Worm (Caenorhabditis elegans) whole organism, midembryonic: Measurements from ENCODE around the gene cutl-21.
A peak's percentile ranks its signal among the peaks of the same experiment; 100 is the strongest.

ENCODE experiments used
- T22C8.4 ChIP-seq: fragments of 200-800 bp; sonication (Bioruptor generic); IDR thresholded peaks from 2 replicates; pipeline ENCODE4 v1.3.6; 2022; ENCODE audit warnings: missing genetic modification characterization, missing compliant biosample characterization
- cog-1 ChIP-seq: sonication (generic microtip); optimal IDR thresholded peaks from 2 replicates; lab custom pipeline; 2016; ENCODE audit warnings: missing genetic modification characterization, missing compliant biosample characterization
- flt-1 ChIP-seq: fragments of 200-800 bp; sonication (Bioruptor generic); IDR thresholded peaks from 2 replicates; pipeline ENCODE4 v1.3.6; 2022; ENCODE audit warnings: missing genetic modification characterization, missing compliant biosample characterization
- klf-2 ChIP-seq: fragments of 200-800 bp; sonication (Bioruptor generic); conservative IDR thresholded peaks from 2 replicates; pipeline ENCODE4 v1.3.6; 2022; ENCODE audit warnings: missing genetic modification reagents, missing genetic modification characterization, missing compliant biosample characterization
- med-1 ChIP-seq: sonication (generic microtip); optimal IDR thresholded peaks from 2 replicates; lab custom pipeline; 2017; ENCODE audit warnings: missing genetic modification characterization, mild to moderate bottlenecking, missing compliant biosample characterization, antibody characterized with exemption, missing genetic modification reagents; ENCODE audit not compliant: insufficient read depth
- ref-1 ChIP-seq: fragments of 200-800 bp; sonication (Bioruptor generic); conservative IDR thresholded peaks from 2 replicates; pipeline ENCODE4 v1.3.6; 2022; ENCODE audit warnings: missing genetic modification reagents, missing genetic modification characterization, missing compliant biosample characterization
- tab-1 ChIP-seq: fragments of 200-800 bp; sonication (Bioruptor generic); IDR thresholded peaks from 2 replicates; pipeline ENCODE4 v1.3.6; 2022; ENCODE audit warnings: missing genetic modification characterization, missing compliant biosample characterization
- ztf-23 ChIP-seq: fragments of 200-800 bp; sonication (Bioruptor generic); IDR thresholded peaks from 2 replicates; pipeline ENCODE4 v1.3.6; 2022; ENCODE audit warnings: missing genetic modification reagents, missing genetic modification characterization, missing compliant biosample characterization
- ztf-29 ChIP-seq: fragments of 200-800 bp; sonication (Bioruptor generic); IDR thresholded peaks from 2 replicates; pipeline ENCODE4 v1.3.6; 2022; ENCODE audit warnings: missing genetic modification reagents, missing genetic modification characterization, missing compliant biosample characterization

cutl-21 gene

DNA sequence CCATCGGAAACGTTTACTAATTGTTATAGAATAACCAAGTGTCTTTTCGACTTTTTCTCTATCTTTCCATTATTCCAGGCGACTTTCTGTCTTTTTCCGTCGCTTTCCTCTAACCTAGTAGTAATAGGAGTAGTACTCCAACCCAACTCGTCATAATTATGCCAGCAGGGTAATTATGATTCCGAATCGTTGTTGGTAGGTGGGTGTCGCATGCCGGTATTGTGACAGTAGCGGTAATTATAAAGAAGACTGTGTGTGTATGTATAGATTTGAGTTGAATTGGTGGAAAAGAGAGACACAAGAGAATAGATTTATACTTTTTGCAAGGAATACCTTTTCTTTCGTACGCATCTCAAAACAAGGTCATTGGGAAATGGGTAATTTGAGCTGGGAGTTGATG, 889 bp downstream of the cutl-21 start:
- TF ChIP-seq ref-1 (no peak), T22C8.4 (no peak), tab-1 (GFP tag; lab: Robert Waterston, UW) (no peak)

DNA sequence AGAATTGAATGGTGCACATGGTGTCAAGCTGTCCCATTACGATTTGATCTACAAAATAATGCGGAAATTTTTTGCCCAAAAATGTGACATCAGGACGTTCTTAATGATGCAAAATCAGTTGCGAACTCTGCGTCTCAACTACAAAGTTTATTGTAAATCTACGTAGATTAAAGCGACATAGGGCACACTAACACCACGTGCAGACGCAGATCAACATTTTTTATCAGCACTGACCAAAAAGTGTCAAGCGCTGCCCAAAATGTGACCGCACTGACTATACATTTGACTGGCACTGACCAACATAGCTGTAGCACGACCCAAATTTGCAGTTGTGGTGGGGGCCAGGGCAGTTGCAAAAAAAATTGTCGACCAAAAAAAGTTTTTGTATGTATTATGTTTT, 5.4 kb downstream of the cutl-21 start:
- TF ChIP-seq med-1 (GFP tag; lab: Kevin White, UChicago) (no peak), cog-1 (tag; lab: Kevin White, UChicago) (no peak), ztf-23 (GFP tag; lab: Robert Waterston, UW) (no peak), tab-1 (GFP tag; lab: Robert Waterston, UW) (no peak), flt-1 (GFP tag; lab: Robert Waterston, UW) (no peak), klf-2 (GFP tag; lab: Robert Waterston, UW) (no peak), ztf-29 (GFP tag; lab: Robert Waterston, UW) (no peak), T22C8.4 (no peak)

ce11 chrX:1010627-1011452, 6.7 kb downstream of the cutl-21 start:
- no peak for TF ChIP-seq med-1 (GFP tag; lab: Kevin White, UChicago)
- TF ChIP-seq ztf-23 (GFP tag; lab: Robert Waterston, UW) = no peak
- TF ChIP-seq flt-1 (GFP tag; lab: Robert Waterston, UW) = no peak
- no peak for TF ChIP-seq tab-1 (GFP tag; lab: Robert Waterston, UW)
- no peak for TF ChIP-seq klf-2 (GFP tag; lab: Robert Waterston, UW)
- TF ChIP-seq T22C8.4 = no peak
- TF ChIP-seq cog-1 (tag; lab: Kevin White, UChicago) = no peak
- no peak for TF ChIP-seq ref-1
- TF ChIP-seq ztf-29 (GFP tag; lab: Robert Waterston, UW) = no peak

ce11 chrX:1012385-1012866, 8.3 kb downstream of the cutl-21 start:
- TF ChIP-seq med-1 (GFP tag; lab: Kevin White, UChicago) (no peak), tab-1 (GFP tag; lab: Robert Waterston, UW) (no peak), ztf-23 (GFP tag; lab: Robert Waterston, UW) (no peak), ref-1 (no peak), flt-1 (GFP tag; lab: Robert Waterston, UW) (no peak), ztf-29 (GFP tag; lab: Robert Waterston, UW) (no peak), T22C8.4 (no peak), cog-1 (tag; lab: Kevin White, UChicago) (no peak), klf-2 (GFP tag; lab: Robert Waterston, UW) (no peak)

ce11 chrX:1014708-1015107, 10.6 kb downstream of the cutl-21 start:
- TF ChIP-seq tab-1 (GFP tag; lab: Robert Waterston, UW) = no peak
- no peak for TF ChIP-seq ztf-23 (GFP tag; lab: Robert Waterston, UW)
- TF ChIP-seq med-1 (GFP tag; lab: Kevin White, UChicago) = no peak
- no peak for TF ChIP-seq T22C8.4
- TF ChIP-seq klf-2 (GFP tag; lab: Robert Waterston, UW) = no peak
- no peak for TF ChIP-seq cog-1 (tag; lab: Kevin White, UChicago)
- no peak for TF ChIP-seq flt-1 (GFP tag; lab: Robert Waterston, UW)
- no peak for TF ChIP-seq ztf-29 (GFP tag; lab: Robert Waterston, UW)

DNA sequence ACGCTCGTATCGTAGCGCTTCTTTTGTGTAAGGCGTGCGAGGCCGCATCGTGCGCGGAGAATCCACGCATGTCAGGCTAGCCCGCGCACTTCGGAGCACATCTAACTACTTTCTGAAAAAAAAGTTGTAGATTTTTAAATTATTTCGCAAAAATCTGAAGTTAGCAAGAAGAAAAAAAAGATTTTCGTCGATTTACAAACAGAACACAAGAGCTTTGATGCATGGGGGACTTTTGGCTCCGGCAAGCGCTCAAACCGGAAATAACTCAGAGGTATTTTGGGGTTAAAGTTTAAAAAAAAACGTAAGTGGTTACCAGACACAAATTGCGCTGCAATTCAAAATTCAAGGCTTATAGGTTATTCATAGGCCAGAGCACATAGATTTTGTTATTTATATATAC, 13.3 kb downstream of the cutl-21 start, which contains the start of the genes F55A4.13 and nlf-1:
TSS of gene F55A4.13 (minus strand) at position 101 of the 400 bp plus-strand sequence.
TSS of gene nlf-1 (minus strand) at position 112 of the 400 bp plus-strand sequence.
- no peak for TF ChIP-seq ref-1
- no peak for TF ChIP-seq tab-1 (GFP tag; lab: Robert Waterston, UW)
- TF ChIP-seq T22C8.4 = no peak
- TF ChIP-seq cog-1 (tag; lab: Kevin White, UChicago) = no peak
- TF ChIP-seq klf-2 (GFP tag; lab: Robert Waterston, UW) = no peak
- no peak for TF ChIP-seq ztf-23 (GFP tag; lab: Robert Waterston, UW)
- TF ChIP-seq flt-1 (GFP tag; lab: Robert Waterston, UW) = no peak
- TF ChIP-seq med-1 (GFP tag; lab: Kevin White, UChicago) = no peak
- TF ChIP-seq ztf-29 (GFP tag; lab: Robert Waterston, UW) = no peak

DNA sequence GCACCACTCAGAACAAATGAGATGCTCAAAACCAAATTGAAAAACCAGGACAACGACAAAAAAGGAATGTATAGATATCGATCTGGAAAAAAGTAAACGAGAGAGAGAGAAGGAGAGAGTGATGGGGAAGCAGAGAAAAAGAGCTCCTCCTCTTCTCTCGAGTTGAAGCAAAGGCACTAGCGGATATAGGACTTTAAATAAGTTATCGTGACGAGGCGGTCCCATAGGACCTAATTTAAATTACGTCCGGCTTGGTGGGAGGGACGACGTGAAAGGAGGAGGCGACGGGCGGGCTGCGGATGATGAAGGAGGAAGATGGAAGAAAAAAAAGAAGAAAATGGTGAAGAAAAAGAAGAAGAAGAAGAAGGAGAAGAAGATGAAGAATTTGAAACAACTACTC, 14.4 kb downstream of the cutl-21 start:
- no peak for TF ChIP-seq cog-1 (tag; lab: Kevin White, UChicago)
- no peak for TF ChIP-seq klf-2 (GFP tag; lab: Robert Waterston, UW)
- TF ChIP-seq ref-1 = no peak
- TF ChIP-seq flt-1 (GFP tag; lab: Robert Waterston, UW) = no peak
- no peak for TF ChIP-seq tab-1 (GFP tag; lab: Robert Waterston, UW)
- no peak for TF ChIP-seq ztf-23 (GFP tag; lab: Robert Waterston, UW)

DNA sequence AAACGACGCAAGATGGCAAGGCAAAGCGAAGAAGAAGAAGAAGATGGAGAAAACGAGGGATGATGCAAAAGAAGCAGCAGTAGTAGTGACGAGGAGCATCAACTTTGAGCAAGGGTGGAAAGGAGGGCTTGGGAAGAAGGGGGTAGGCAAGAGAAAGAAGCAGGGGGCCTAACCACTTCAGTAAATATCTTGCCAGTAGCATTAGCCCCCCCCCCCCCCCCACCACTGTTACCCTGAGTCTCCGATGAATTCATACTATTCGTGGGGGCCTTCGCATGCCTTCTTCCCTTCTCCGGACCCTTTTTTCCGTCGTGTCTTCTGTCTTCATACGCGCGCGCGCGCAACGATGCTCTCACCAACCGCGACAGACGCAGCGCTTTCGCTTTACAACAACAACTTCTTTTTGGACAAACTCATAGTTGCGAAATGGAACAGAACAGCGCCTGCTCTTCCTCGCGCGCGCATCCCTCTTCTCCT, 17.7 kb downstream of the cutl-21 start:
- TF ChIP-seq ztf-23 (GFP tag; lab: Robert Waterston, UW) (peak; percentile 52; the same call in 1 of the 2 replicates), med-1 (GFP tag; lab: Kevin White, UChicago) (no peak)

DNA sequence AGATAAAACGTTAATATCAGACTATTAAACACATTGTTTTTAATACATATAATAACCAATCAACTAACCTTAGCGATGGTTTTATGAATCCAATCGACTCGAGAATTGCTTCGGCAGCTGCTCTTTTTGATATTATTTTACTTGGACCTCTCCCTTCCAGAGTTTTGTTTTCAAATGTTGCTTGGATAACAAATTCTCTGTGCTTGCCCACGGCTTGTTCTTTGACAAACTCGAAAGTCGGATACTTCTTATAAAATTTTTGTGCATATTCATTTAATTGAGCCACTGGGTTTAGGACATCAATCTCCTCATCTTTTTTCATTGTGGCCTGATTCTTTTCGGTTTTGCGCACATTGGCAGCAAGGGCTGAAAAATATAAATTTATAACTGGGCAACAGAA, 20.9 kb downstream of the cutl-21 start, which contains the start of gene F55A4.3:
TSS of gene F55A4.3 (minus strand) at position 101 of the 400 bp plus-strand sequence.
- TF ChIP-seq klf-2 (GFP tag; lab: Robert Waterston, UW) = no peak
- no peak for TF ChIP-seq ref-1
- no peak for TF ChIP-seq flt-1 (GFP tag; lab: Robert Waterston, UW)
- no peak for TF ChIP-seq ztf-29 (GFP tag; lab: Robert Waterston, UW)
- TF ChIP-seq med-1 (GFP tag; lab: Kevin White, UChicago) = no peak
- TF ChIP-seq ztf-23 (GFP tag; lab: Robert Waterston, UW) = no peak
- TF ChIP-seq T22C8.4 = no peak
